Fruit fly (Drosophila melanogaster): ENCODE measurements around the gene CG43673.

Gene CG43673

DNA sequence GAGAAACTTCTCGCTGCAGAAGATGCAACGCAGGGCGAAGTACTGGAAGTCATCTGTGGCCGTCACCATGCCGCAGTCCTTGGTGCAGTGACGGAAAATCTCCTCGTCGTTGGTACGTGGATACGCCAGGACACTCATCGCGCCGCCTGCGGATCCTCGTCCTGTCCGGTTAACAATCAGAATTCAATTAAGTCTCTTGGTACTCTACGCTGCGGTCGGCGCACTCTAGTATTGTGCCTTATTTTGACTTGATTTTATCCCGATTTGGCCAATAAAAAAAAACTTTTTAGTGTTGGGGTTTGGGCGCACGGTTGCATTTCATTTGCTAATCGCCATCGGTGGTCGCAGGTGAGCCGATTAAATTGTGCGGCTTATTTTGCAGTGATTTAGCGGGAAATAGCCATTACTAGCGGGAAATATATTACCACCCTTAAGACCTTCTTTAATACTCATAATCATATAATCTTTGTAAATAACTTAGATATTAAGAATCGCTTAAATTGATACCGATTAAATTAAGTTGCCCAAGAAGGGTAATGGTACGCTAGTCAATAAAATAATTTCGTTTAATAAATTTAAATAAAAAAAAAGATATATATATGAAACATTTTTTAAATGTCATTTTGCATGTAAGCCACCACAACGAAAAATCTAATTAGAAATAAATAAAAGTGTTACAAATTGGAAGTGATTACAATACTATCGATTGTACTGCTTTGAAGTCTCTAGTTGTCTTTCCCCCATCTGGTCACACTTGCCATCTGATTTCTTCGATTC lies 32.9 kb upstream of the CG43673 start, which contains the start of the genes CG8944 and CCT6 (continued):
- TF ChIP-seq pho (GFP tag; optimal IDR thresholded peaks at IDR 0.05) (no peak), CG3995 (GFP tag; optimal IDR thresholded peaks at IDR 0.05) (peak; percentile 91), CG13296 (GFP tag; optimal IDR thresholded peaks at IDR 0.05) (no peak), HLHmδ (GFP tag; optimal IDR thresholded peaks at IDR 0.05) (no peak), ase (GFP tag; IDR thresholded peaks at IDR 0.05) (no peak), psq (GFP tag; optimal IDR thresholded peaks at IDR 0.05) (no peak), cg (GFP tag; optimal IDR thresholded peaks at IDR 0.05) (no peak), pfk (GFP tag; optimal IDR thresholded peaks at IDR 0.05) (no peak), ranshi (GFP tag; IDR thresholded peaks at IDR 0.05) (no peak), CG3726 (GFP tag; IDR thresholded peaks at IDR 0.05) (no peak), stc (GFP tag; IDR thresholded peaks at IDR 0.05) (no peak), az2 (GFP tag; optimal IDR thresholded peaks at IDR 0.05) (peak; percentile 17), CG4328 (GFP tag; optimal IDR thresholded peaks at IDR 0.05) (peak; percentile 22), CG8478 (optimal IDR thresholded peaks at IDR 0.05) (no peak), CG12391 (tag; optimal IDR thresholded peaks at IDR 0.05) (peak; percentile 59), unc-4 (GFP tag; IDR thresholded peaks at IDR 0.05; ENCODE audit: partially characterized antibody) (peak; percentile 18; the same call in 1 of the 2 replicates), CG10267 (tag; optimal IDR thresholded peaks at IDR 0.05) (peak; percentile 40), Max (GFP tag; optimal IDR thresholded peaks at IDR 0.05) (no peak), dm (GFP tag; optimal IDR thresholded peaks at IDR 0.05) (no peak), Dek (tag; optimal IDR thresholded peaks at IDR 0.05) (no peak), pnt (GFP tag; optimal IDR thresholded peaks at IDR 0.05) (no peak), Optix (GFP tag; IDR thresholded peaks at IDR 0.05) (no peak), sens-2 (GFP tag; IDR thresholded peaks at IDR 0.05) (0 out of 2 replicates have a peak, but pooled peaks have one; percentile 12), MTF-1 (GFP tag; optimal IDR thresholded peaks at IDR 0.05; ENCODE audit: borderline replicate concordance) (no peak), sob (GFP tag; IDR thresholded peaks at IDR 0.05) (no peak), CG31441 (GFP tag; IDR thresholded peaks at IDR 0.05) (no peak), CG1792 (GFP tag; optimal IDR thresholded peaks at IDR 0.05) (no peak), Poxn (GFP tag; IDR thresholded peaks at IDR 0.05) (no peak), CG1603 (tag; optimal IDR thresholded peaks at IDR 0.05) (peak; percentile 20), Atf3 (GFP tag; optimal IDR thresholded peaks at IDR 0.05) (no peak), z (GFP tag; IDR thresholded peaks at IDR 0.05) (no peak), CG10565 (GFP tag; optimal IDR thresholded peaks at IDR 0.05) (no peak), YL-1 (GFP tag; optimal IDR thresholded peaks at IDR 0.05) (no peak), Spps (tag; optimal IDR thresholded peaks at IDR 0.05) (no peak), kah (GFP tag; optimal IDR thresholded peaks at IDR 0.05) (no peak), Fer3 (tag; optimal IDR thresholded peaks at IDR 0.05) (no peak), Dll (GFP tag; IDR thresholded peaks at IDR 0.05; ENCODE audit: partially characterized antibody) (peak; percentile 52; the same call in 1 of the 4 replicates), Hr78 (GFP tag; optimal IDR thresholded peaks at IDR 0.05) (no peak), CG12769 (tag; optimal IDR thresholded peaks at IDR 0.05) (no peak), CG32767 (GFP tag; IDR thresholded peaks at IDR 0.05) (no peak), Asciz (GFP tag; optimal IDR thresholded peaks at IDR 0.05) (no peak), CG11247 (GFP tag; IDR thresholded peaks at IDR 0.05) (no peak), eve (GFP tag; optimal IDR thresholded peaks at IDR 0.05) (no peak), CG8765 (GFP tag; IDR thresholded peaks at IDR 0.05) (no peak), bowl (GFP tag; IDR thresholded peaks at IDR 0.05) (no peak), CG12104 (GFP tag; optimal IDR thresholded peaks at IDR 0.05) (no peak), Dad (GFP tag; optimal IDR thresholded peaks at IDR 0.05) (no peak), ham (GFP tag; IDR thresholded peaks at IDR 0.05) (no peak), MBD-R2 (GFP tag; IDR thresholded peaks at IDR 0.05) (peak; percentile 52), CG5245 (GFP tag; optimal IDR thresholded peaks at IDR 0.05) (no peak), ash1 (GFP tag; optimal IDR thresholded peaks at IDR 0.05) (no peak)
